Worm (Caenorhabditis elegans) whole organism, L2 larva: Measurements from ENCODE around the gene H06I04.3.

Source experiments
- C34F6.9 ChIP-seq: fragments of 150-350 bp; optimal IDR thresholded peaks from 2 replicates; lab custom pipeline; 2014; ENCODE audit warnings: missing biosample characterization, missing genetic modification characterization
- F13H6.1 ChIP-seq: sonication (generic microtip); optimal IDR thresholded peaks from 2 replicates; lab custom pipeline; 2016; ENCODE audit warnings: missing genetic modification characterization, missing compliant biosample characterization
- Y55F3AM.14 ChIP-seq: fragments of 200-800 bp; sonication (Bioruptor generic); optimal IDR thresholded peaks from 2 replicates; lab custom pipeline; 2018; ENCODE audit warnings: mild to moderate bottlenecking, missing genetic modification characterization, missing compliant biosample characterization
- ZK546.5 ChIP-seq: sonication (generic microtip); optimal IDR thresholded peaks from 2 replicates; lab custom pipeline; 2017; ENCODE audit warnings: missing biosample characterization, missing genetic modification characterization
- aly-2 ChIP-seq: fragments of 150-350 bp; optimal IDR thresholded peaks from 2 replicates; lab custom pipeline; 2014; ENCODE audit warnings: missing biosample characterization, missing genetic modification characterization
- ama-1 ChIP-seq: fragments of 150-350 bp; optimal IDR thresholded peaks from 2 replicates; lab custom pipeline; 2018; ENCODE audit warnings: inconsistent platforms
- blmp-1 ChIP-seq: sonication (generic microtip); optimal IDR thresholded peaks from 2 replicates; lab custom pipeline; 2017; ENCODE audit warnings: missing genetic modification characterization, mild to moderate bottlenecking, missing compliant biosample characterization, antibody characterized with exemption, moderate library complexity; ENCODE audit not compliant: insufficient read depth
- ceh-16 ChIP-seq: fragments of 150-350 bp; optimal IDR thresholded peaks from 2 replicates; lab custom pipeline; 2014; ENCODE audit warnings: missing biosample characterization, missing genetic modification characterization
- ceh-82 ChIP-seq: fragments of 150-350 bp; optimal IDR thresholded peaks from 2 replicates; lab custom pipeline; 2014; ENCODE audit warnings: missing biosample characterization, missing genetic modification characterization
- egl-27 ChIP-seq: sonication (generic microtip); optimal IDR thresholded peaks from 3 replicates; lab custom pipeline; 2017; ENCODE audit warnings: missing biosample characterization, missing genetic modification reagents, missing genetic modification characterization
- elt-1 ChIP-seq: fragments of 150-350 bp; optimal IDR thresholded peaks from 2 replicates; lab custom pipeline; 2014; ENCODE audit warnings: missing biosample characterization, missing genetic modification characterization
- elt-3 ChIP-seq: sonication (generic microtip); optimal IDR thresholded peaks from 2 replicates; lab custom pipeline; 2017; ENCODE audit warnings: missing biosample characterization, missing genetic modification characterization
- fos-1 ChIP-seq: fragments of 150-350 bp; optimal IDR thresholded peaks from 2 replicates; lab custom pipeline; 2014; ENCODE audit warnings: missing biosample characterization, missing genetic modification characterization
- gmeb-1 ChIP-seq: fragments of 150-350 bp; optimal IDR thresholded peaks from 2 replicates; lab custom pipeline; 2014; ENCODE audit warnings: missing biosample characterization, missing genetic modification characterization
- lin-11 ChIP-seq: fragments of 150-350 bp; sonication (generic microtip); optimal IDR thresholded peaks from 2 replicates; lab custom pipeline; 2014; ENCODE audit warnings: missing biosample characterization, missing genetic modification characterization, inconsistent platforms, mixed read lengths
- lin-39 ChIP-seq: fragments of 150-350 bp; optimal IDR thresholded peaks from 2 replicates; lab custom pipeline; 2014; ENCODE audit warnings: missing biosample characterization, missing genetic modification reagents, missing genetic modification characterization
- lsy-2 ChIP-seq, 2 experiments: fragments of 150-350 bp in 1 of 2; sonication (generic microtip) in 1 of 2; optimal IDR thresholded peaks; 2 replicates each; lab custom pipeline; 2014 to 2017; ENCODE audit warnings: missing biosample characterization in 2 of 2, missing genetic modification characterization in 2 of 2
- mbf-1 ChIP-seq: sonication (generic microtip); optimal IDR thresholded peaks from 2 replicates; lab custom pipeline; 2017; ENCODE audit warnings: missing biosample characterization, missing genetic modification characterization
- mdl-1 ChIP-seq, 2 experiments: fragments of 150-350 bp in 1 of 2; sonication (generic microtip) in 1 of 2; optimal IDR thresholded peaks; 2 replicates each; lab custom pipeline; 2017; ENCODE audit warnings: missing biosample characterization in 2 of 2, missing genetic modification characterization in 2 of 2
- nhr-10 ChIP-seq: sonication (generic microtip); optimal IDR thresholded peaks from 2 replicates; lab custom pipeline; 2017; ENCODE audit warnings: missing biosample characterization, missing genetic modification characterization
- nhr-12 ChIP-seq: fragments of 150-350 bp; optimal IDR thresholded peaks from 2 replicates; lab custom pipeline; 2014; ENCODE audit warnings: missing biosample characterization, missing genetic modification characterization
- nhr-129 ChIP-seq: fragments of 150-350 bp; optimal IDR thresholded peaks from 2 replicates; lab custom pipeline; 2014; ENCODE audit warnings: missing biosample characterization, missing genetic modification characterization
- nhr-21 ChIP-seq: fragments of 150-350 bp; optimal IDR thresholded peaks from 2 replicates; lab custom pipeline; 2014; ENCODE audit warnings: missing biosample characterization, missing genetic modification characterization
- nhr-23 ChIP-seq: fragments of 150-350 bp; optimal IDR thresholded peaks from 2 replicates; lab custom pipeline; 2014; ENCODE audit warnings: missing biosample characterization, missing genetic modification reagents, missing genetic modification characterization
- nhr-237 ChIP-seq: fragments of 150-350 bp; optimal IDR thresholded peaks from 2 replicates; lab custom pipeline; 2014; ENCODE audit warnings: missing biosample characterization, missing genetic modification characterization
- nhr-25 ChIP-seq: fragments of 150-350 bp; sonication (generic microtip); optimal IDR thresholded peaks from 3 replicates; lab custom pipeline; 2014; ENCODE audit warnings: missing biosample characterization, missing genetic modification characterization
- nhr-6 ChIP-seq: fragments of 150-350 bp; optimal IDR thresholded peaks from 2 replicates; lab custom pipeline; 2014; ENCODE audit warnings: missing biosample characterization, missing genetic modification characterization
- nhr-77 ChIP-seq: fragments of 150-350 bp; optimal IDR thresholded peaks from 2 replicates; lab custom pipeline; 2014; ENCODE audit warnings: missing biosample characterization, missing genetic modification characterization
- peb-1 ChIP-seq: fragments of 150-350 bp; optimal IDR thresholded peaks from 2 replicates; lab custom pipeline; 2014; ENCODE audit warnings: missing biosample characterization, missing genetic modification characterization
- sem-4 ChIP-seq: fragments of 150-350 bp; optimal IDR thresholded peaks from 2 replicates; lab custom pipeline; 2014; ENCODE audit warnings: missing biosample characterization, missing genetic modification reagents, missing genetic modification characterization
- skn-1 ChIP-seq: sonication (generic microtip); optimal IDR thresholded peaks from 2 replicates; lab custom pipeline; 2017; ENCODE audit warnings: missing biosample characterization, missing genetic modification characterization
- sma-3 ChIP-seq: sonication (generic microtip); optimal IDR thresholded peaks from 2 replicates; lab custom pipeline; 2016; ENCODE audit warnings: missing genetic modification reagents, missing genetic modification characterization, missing compliant biosample characterization
- snpc-4 ChIP-seq: fragments of 150-350 bp; optimal IDR thresholded peaks from 2 replicates; lab custom pipeline; 2014; ENCODE audit warnings: missing biosample characterization, missing genetic modification characterization
- unc-39 ChIP-seq: fragments of 150-350 bp; optimal IDR thresholded peaks from 2 replicates; lab custom pipeline; 2014; ENCODE audit warnings: missing biosample characterization, missing genetic modification characterization
- unc-55 ChIP-seq: fragments of 150-350 bp; sonication (generic microtip); optimal IDR thresholded peaks from 3 replicates; lab custom pipeline; 2014; ENCODE audit warnings: missing biosample characterization, missing genetic modification reagents, missing genetic modification characterization
- ztf-1 ChIP-seq: fragments of 200-800 bp; sonication (Bioruptor generic); conservative IDR thresholded peaks from 2 replicates; pipeline ENCODE4 v1.3.6; 2022; ENCODE audit warnings: missing genetic modification characterization, missing compliant biosample characterization
- ztf-11 ChIP-seq: sonication (generic microtip); optimal IDR thresholded peaks from 2 replicates; lab custom pipeline; 2017; ENCODE audit warnings: missing biosample characterization, missing genetic modification characterization
- ztf-4 ChIP-seq: fragments of 150-350 bp; optimal IDR thresholded peaks from 2 replicates; lab custom pipeline; 2014; ENCODE audit warnings: missing biosample characterization, missing genetic modification characterization

The H06I04.3 gene

DNA sequence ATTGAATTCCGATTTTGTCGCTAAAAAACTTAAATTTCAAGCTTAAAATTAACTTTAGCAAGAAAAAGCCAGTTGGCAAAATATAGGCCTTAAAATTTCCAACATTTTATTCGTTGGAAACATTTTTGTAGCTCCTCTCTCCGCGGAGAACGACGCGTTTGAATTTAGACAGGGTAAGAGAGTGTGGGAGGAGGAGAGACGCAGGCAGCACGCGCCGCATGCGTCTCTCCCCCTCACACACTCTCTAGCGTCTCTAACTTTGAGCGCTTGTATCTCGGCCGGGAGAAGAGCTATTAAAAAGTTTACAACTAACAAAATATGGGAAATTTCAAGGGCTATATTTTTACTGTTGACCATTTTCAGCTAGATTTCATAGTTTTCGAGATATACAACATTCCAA, 9.0 kb upstream of the H06I04.3 start:
- TF ChIP-seq fos-1 (tag; lab: Kevin White, UChicago), result no peak
- TF ChIP-seq ama-1 (lab: Kevin White, UChicago), result no peak
- TF ChIP-seq ztf-11 (tag; lab: Kevin White, UChicago), result no peak
- TF ChIP-seq nhr-237, result no peak
- TF ChIP-seq Y55F3AM.14 (GFP tag; lab: Kevin White, UChicago), result no peak
- TF ChIP-seq nhr-23 (tag; lab: Kevin White, UChicago), result no peak
- no peak for TF ChIP-seq sma-3 (GFP tag; lab: Kevin White, UChicago)
- no peak for TF ChIP-seq snpc-4 (tag; lab: Kevin White, UChicago)
- TF ChIP-seq elt-3, result no peak
- TF ChIP-seq C34F6.9, result no peak
- TF ChIP-seq nhr-77 (tag; lab: Kevin White, UChicago), result no peak

DNA sequence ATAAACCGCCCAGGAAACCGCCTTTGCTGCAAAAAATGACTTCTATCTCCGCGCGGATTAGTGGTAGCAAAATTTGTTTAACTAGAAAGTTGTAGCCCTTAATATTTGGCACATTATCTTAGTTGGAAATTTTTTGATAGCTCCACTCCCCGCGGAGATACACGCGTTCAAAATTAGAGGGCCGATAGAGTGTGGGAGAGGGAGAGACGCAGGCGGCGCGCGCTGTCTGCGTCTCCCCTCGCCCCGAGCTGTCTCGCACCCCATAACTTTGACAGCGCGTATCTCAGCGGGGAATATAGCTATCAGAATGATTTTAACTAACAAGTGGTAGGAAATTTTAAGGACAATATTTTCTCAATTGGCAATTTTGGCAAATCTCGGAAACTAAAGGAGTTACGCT, 7.2 kb upstream of the H06I04.3 start:
- no peak for TF ChIP-seq gmeb-1 (tag; lab: Kevin White, UChicago)
- no peak for TF ChIP-seq ztf-11 (tag; lab: Kevin White, UChicago)
- TF ChIP-seq nhr-237, result no peak
- no peak for TF ChIP-seq egl-27
- no peak for TF ChIP-seq Y55F3AM.14 (GFP tag; lab: Kevin White, UChicago)
- TF ChIP-seq fos-1 (tag; lab: Kevin White, UChicago), result no peak
- TF ChIP-seq nhr-6, result no peak
- no peak for TF ChIP-seq unc-55 (GFP tag; lab: Kevin White, UChicago)
- no peak for TF ChIP-seq ama-1 (lab: Kevin White, UChicago)

DNA sequence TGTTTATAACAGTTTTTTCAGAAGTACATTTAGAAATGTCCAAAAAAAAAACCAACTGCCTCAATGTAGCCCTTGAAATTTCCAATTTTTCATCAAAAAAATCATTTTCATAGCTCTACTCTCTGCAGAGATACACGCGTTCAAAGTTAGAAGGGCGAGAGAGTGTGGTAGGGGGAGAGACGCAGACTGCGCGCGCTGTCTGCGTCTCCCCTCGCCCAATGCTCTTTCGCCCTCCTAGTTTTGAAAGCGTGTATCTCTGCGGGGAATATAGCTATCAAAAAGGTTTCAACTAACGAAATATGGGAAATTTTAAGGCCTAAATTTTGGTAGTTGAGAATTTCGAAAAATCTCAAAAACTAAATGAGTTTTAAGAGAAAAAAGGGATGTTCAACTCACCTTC, 6.8 kb upstream of the H06I04.3 start:
- TF ChIP-seq lsy-2 (tag; optimal IDR thresholded peaks at IDR 0.05; lab: Kevin White, UChicago) (no peak), egl-27 (no peak), elt-3 (no peak), elt-1 (no peak)

DNA sequence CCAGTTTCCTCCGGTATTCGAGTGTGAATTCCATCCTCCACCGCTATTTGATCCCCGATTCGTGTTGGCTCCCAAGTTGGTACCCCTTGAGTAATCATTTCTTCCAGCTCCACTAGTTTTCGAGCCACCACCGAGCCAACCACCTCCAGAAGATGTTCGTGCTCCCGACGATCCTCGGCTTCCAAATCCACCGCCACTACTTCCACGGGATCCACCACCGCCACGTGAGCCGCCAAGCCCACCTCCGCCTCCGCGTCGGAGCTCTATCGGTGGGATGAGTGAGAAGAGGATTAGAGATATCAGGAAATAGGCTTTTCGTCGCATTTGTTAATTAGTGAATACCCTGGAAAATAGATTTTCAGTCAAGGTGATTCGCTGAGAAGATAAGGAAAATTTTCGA, 6.3 kb upstream of the H06I04.3 start, which contains the start of gene H06I04.6:
Gene H06I04.6 (minus strand): TSS at position 345 of the 400 bp plus-strand sequence.
- TF ChIP-seq nhr-77 (tag; lab: Kevin White, UChicago) (no peak), egl-27 (no peak), Y55F3AM.14 (GFP tag; lab: Kevin White, UChicago) (no peak), nhr-12 (no peak), unc-39 (tag; lab: Kevin White, UChicago) (no peak), lin-39 (tag; lab: Kevin White, UChicago) (no peak), sma-3 (GFP tag; lab: Kevin White, UChicago) (no peak), ama-1 (lab: Kevin White, UChicago) (no peak), elt-1 (no peak), mbf-1 (no peak), ztf-1 (GFP tag; lab: Robert Waterston, UW) (no peak)

DNA sequence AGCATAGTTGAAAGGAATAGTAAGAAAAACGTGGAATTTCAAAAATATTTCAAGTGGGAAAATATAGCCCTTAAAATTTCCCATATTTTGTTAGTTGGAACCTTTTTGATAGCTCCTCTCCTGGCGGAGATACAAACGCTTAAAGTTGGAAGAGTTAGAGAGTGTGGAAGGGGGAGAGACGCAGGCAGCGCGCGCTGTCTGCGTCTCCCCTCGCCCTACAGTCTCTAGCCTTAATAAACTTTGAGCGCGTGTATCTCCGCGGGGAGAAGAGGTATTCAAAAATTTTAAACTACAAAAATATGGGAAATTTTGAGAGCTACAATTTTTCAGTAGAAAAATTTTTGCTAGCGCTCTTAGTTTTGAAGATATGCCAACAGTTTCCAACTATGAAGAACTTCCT, 5.8 kb upstream of the H06I04.3 start:
- TF ChIP-seq elt-1 (no peak), ama-1 (lab: Kevin White, UChicago) (no peak), lin-39 (tag; lab: Kevin White, UChicago) (no peak), aly-2 (tag; lab: Kevin White, UChicago) (no peak)
- TF ChIP-seq, all 48 proteins: peak for 0

DNA sequence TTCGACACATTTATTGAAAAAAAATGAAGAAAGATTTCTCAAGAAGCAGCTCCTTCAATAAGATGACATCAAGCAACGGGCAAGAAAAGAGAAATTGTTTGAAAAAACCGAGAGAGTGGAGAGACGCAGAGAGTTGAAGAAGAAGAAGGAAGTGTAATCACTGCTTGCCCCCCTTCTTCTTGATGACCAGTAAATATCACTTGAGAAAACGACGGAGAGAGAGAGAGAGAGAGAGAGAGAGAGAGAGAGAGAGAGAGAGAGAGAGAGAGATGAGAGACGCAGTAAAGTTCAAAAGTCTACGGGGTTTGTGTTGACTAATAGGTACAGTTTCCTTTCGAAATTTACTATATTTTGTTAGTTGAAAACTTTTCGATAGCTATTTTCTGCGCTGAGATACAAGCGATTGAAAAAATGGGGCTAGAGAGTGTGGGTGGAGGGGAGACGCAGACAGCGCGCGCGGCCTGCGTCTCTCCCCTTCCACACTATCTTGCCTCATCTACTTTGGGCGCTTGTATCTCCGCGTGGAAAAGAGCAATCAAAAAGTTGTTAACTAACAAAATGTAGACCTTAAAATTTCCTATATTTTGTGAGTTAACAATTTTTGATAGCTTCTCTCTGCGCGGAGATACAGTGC, 4.3 kb upstream of the H06I04.3 start:
- TF ChIP-seq skn-1 (tag; lab: Kevin White, UChicago) (no peak), F13H6.1 (tag; lab: Kevin White, UChicago) (peak; percentile 91), fos-1 (tag; lab: Kevin White, UChicago) (peak; percentile 56), nhr-129 (tag; lab: Kevin White, UChicago) (peak; percentile 74), elt-1 (no peak), nhr-25 (tag; lab: Kevin White, UChicago) (peak; percentile 48), ZK546.5 (tag; lab: Kevin White, UChicago) (peak; percentile 41), nhr-10 (tag; lab: Kevin White, UChicago) (no peak), elt-3 (no peak), ceh-82 (tag; lab: Kevin White, UChicago) (no peak), mbf-1 (no peak), mdl-1 (tag; optimal IDR thresholded peaks at IDR 0.05; lab: Kevin White, UChicago) (peak in 1 of 2 experiments; percentile 1), ztf-1 (GFP tag; lab: Robert Waterston, UW) (no peak), gmeb-1 (tag; lab: Kevin White, UChicago) (peak; percentile 50), nhr-23 (tag; lab: Kevin White, UChicago) (no peak), ztf-11 (tag; lab: Kevin White, UChicago) (no peak), snpc-4 (tag; lab: Kevin White, UChicago) (peak; percentile 67), peb-1 (no peak), nhr-21 (tag; lab: Kevin White, UChicago) (peak; percentile 50), sem-4 (peak; percentile 41), sma-3 (GFP tag; lab: Kevin White, UChicago) (peak; percentile 62), nhr-12 (no peak), egl-27 (peak; percentile 38), ztf-4 (tag; lab: Kevin White, UChicago) (peak; percentile 27), nhr-77 (tag; lab: Kevin White, UChicago) (no peak), Y55F3AM.14 (GFP tag; lab: Kevin White, UChicago) (no peak), lin-11 (tag; lab: Kevin White, UChicago) (no peak), lsy-2 (tag; optimal IDR thresholded peaks at IDR 0.05; lab: Kevin White, UChicago) (peak; percentile 18 to 80), nhr-6 (no peak), unc-55 (GFP tag; lab: Kevin White, UChicago) (no peak), ceh-16 (tag; lab: Kevin White, UChicago) (no peak), lin-39 (tag; lab: Kevin White, UChicago) (no peak), blmp-1 (tag; lab: Kevin White, UChicago) (peak; percentile 28)
